Fruit fly (Drosophila melanogaster) whole organism, embryonic: ENCODE results near the gene mRpL55.

Source experiments
- Antp ChIP-seq: fragments of 200-800 bp; sonication (Bioruptor generic); optimal IDR thresholded peaks from 3 replicates; lab custom pipeline; 2016; ENCODE audit warnings: missing biosample characterization, missing genetic modification characterization
- Atf-2 ChIP-seq: fragments of 200-800 bp; sonication (Bioruptor generic); optimal IDR thresholded peaks from 2 replicates; lab custom pipeline; 2016; ENCODE audit warnings: missing biosample characterization, missing genetic modification characterization
- Awh ChIP-seq: fragments of 200-800 bp; sonication (Bioruptor generic); IDR thresholded peaks from 2 replicates; pipeline ENCODE4, ENCODE4 v1.3.6; 2022; ENCODE audit warnings: missing biosample characterization, missing genetic modification characterization
- CG11456 ChIP-seq: fragments of 200-800 bp; sonication (Bioruptor generic); IDR thresholded peaks from 3 replicates; pipeline ENCODE4 v1.3.6; 2022; ENCODE audit warnings: missing biosample characterization, missing genetic modification characterization
- CG11696 ChIP-seq: fragments of 200-800 bp; sonication (Bioruptor generic); IDR thresholded peaks from 2 replicates; pipeline ENCODE4 v1.3.6; 2022; ENCODE audit warnings: missing biosample characterization, missing genetic modification characterization
- CG12071 ChIP-seq: fragments of 200-800 bp; sonication (Bioruptor generic); optimal IDR thresholded peaks from 3 replicates; lab custom pipeline; 2018; ENCODE audit warnings: missing biosample characterization, mild to moderate bottlenecking, missing genetic modification characterization
- CG12744 ChIP-seq: fragments of 200-800 bp; sonication (Bioruptor generic); optimal IDR thresholded peaks from 2 replicates; lab custom pipeline; 2016; ENCODE audit warnings: missing biosample characterization, missing genetic modification characterization
- CG14441 ChIP-seq: fragments of 200-800 bp; sonication (Bioruptor generic); IDR thresholded peaks from 2 replicates; pipeline ENCODE4 v1.3.6; 2022; ENCODE audit warnings: missing biosample characterization, missing genetic modification characterization
- CG15269 ChIP-seq: fragments of 200-800 bp; sonication (Bioruptor generic); optimal IDR thresholded peaks from 2 replicates; lab custom pipeline; 2018; ENCODE audit warnings: missing biosample characterization, mild to moderate bottlenecking, missing genetic modification characterization, moderate library complexity
- CG15514 ChIP-seq: fragments of 200-800 bp; sonication (Bioruptor generic); optimal IDR thresholded peaks from 3 replicates; lab custom pipeline; 2017; ENCODE audit warnings: missing biosample characterization, missing genetic modification characterization, mild to moderate bottlenecking, moderate library complexity, missing genetic modification reagents
- CG17328 ChIP-seq: fragments of 200-800 bp; sonication (Bioruptor generic); IDR thresholded peaks from 2 replicates; pipeline ENCODE4 v1.3.6; 2022; ENCODE audit warnings: missing biosample characterization, missing genetic modification characterization
- CG1792 ChIP-seq: fragments of 200-800 bp; sonication (Bioruptor generic); optimal IDR thresholded peaks from 2 replicates; lab custom pipeline; 2016; ENCODE audit warnings: missing biosample characterization, missing genetic modification characterization
- CG2678 ChIP-seq: fragments of 200-800 bp; sonication (Bioruptor generic); optimal IDR thresholded peaks from 3 replicates; lab custom pipeline; 2019; ENCODE audit warnings: missing biosample characterization, mild to moderate bottlenecking, missing genetic modification characterization, moderate library complexity
- CG32767 ChIP-seq: fragments of 200-800 bp; sonication (Bioruptor generic); IDR thresholded peaks from 2 replicates; pipeline ENCODE4 v1.3.6; 2022; ENCODE audit warnings: missing biosample characterization, missing genetic modification characterization
- CG3407 ChIP-seq: fragments of 200-800 bp; sonication (Bioruptor generic); optimal IDR thresholded peaks from 2 replicates; lab custom pipeline; 2018; ENCODE audit warnings: missing biosample characterization, mild to moderate bottlenecking, missing genetic modification characterization
- CG3847 ChIP-seq: fragments of 200-800 bp; sonication (Bioruptor generic); IDR thresholded peaks from 2 replicates; pipeline ENCODE4 v1.3.6; 2022; ENCODE audit warnings: missing biosample characterization, missing genetic modification characterization
- CG4820 ChIP-seq: fragments of 200-800 bp; sonication (Bioruptor generic); optimal IDR thresholded peaks from 3 replicates; lab custom pipeline; 2016; ENCODE audit warnings: missing biosample characterization, missing genetic modification characterization
- D19A ChIP-seq: fragments of 200-800 bp; optimal IDR thresholded peaks from 3 replicates; lab custom pipeline; 2019; ENCODE audit warnings: missing biosample characterization, mild to moderate bottlenecking, missing genetic modification characterization, moderate library complexity
- Drgx ChIP-seq: fragments of 200-800 bp; sonication (Bioruptor generic); IDR thresholded peaks from 2 replicates; pipeline ENCODE4 v1.3.6; 2022; ENCODE audit warnings: missing biosample characterization, missing genetic modification characterization
- Fer1 ChIP-seq: fragments of 200-800 bp; sonication (Bioruptor generic); optimal IDR thresholded peaks from 2 replicates; lab custom pipeline; 2017; ENCODE audit warnings: missing biosample characterization, mild to moderate bottlenecking, missing genetic modification characterization
- Fer2 ChIP-seq: fragments of 200-800 bp; sonication (Bioruptor generic); optimal IDR thresholded peaks from 2 replicates; lab custom pipeline; 2018; ENCODE audit warnings: missing biosample characterization, mild to moderate bottlenecking, missing genetic modification characterization, moderate library complexity
- Hey ChIP-seq: fragments of 200-800 bp; sonication (Bioruptor generic); optimal IDR thresholded peaks from 3 replicates; lab custom pipeline; 2018; ENCODE audit warnings: missing biosample characterization, mild to moderate bottlenecking, missing genetic modification characterization
- HmgZ ChIP-seq: fragments of 200-800 bp; sonication (Bioruptor generic); optimal IDR thresholded peaks from 2 replicates; lab custom pipeline; 2018; ENCODE audit warnings: missing biosample characterization, mild to moderate bottlenecking, missing genetic modification characterization
- Hmr ChIP-seq: fragments of 200-800 bp; sonication (Bioruptor generic); optimal IDR thresholded peaks from 3 replicates; lab custom pipeline; 2017; ENCODE audit warnings: mild to moderate bottlenecking, missing biosample characterization, missing genetic modification reagents, missing genetic modification characterization
- MTF-1 ChIP-seq: fragments of 200-800 bp; sonication (Bioruptor generic); optimal IDR thresholded peaks from 2 replicates; lab custom pipeline; 2018; ENCODE audit warnings: missing biosample characterization, mild to moderate bottlenecking, missing genetic modification characterization, borderline replicate concordance
- NC2α ChIP-seq: fragments of 200-800 bp; sonication (Bioruptor generic); optimal IDR thresholded peaks from 2 replicates; lab custom pipeline; 2016; ENCODE audit warnings: missing biosample characterization, missing genetic modification characterization
- Vsx1 ChIP-seq: fragments of 200-800 bp; sonication (Bioruptor generic); optimal IDR thresholded peaks from 2 replicates; lab custom pipeline; 2017; ENCODE audit warnings: missing biosample characterization, mild to moderate bottlenecking, missing genetic modification characterization, missing genetic modification reagents
- Xrp1 ChIP-seq: fragments of 200-800 bp; sonication (Bioruptor generic); IDR thresholded peaks from 2 replicates; pipeline ENCODE4 v1.3.6; 2022; ENCODE audit warnings: missing biosample characterization, missing genetic modification characterization
- bsh ChIP-seq, 2 experiments: fragments of 200-800 bp; sonication (Bioruptor generic); optimal IDR thresholded peaks; 2 replicates each; lab custom pipeline; 2017 to 2018; ENCODE audit warnings: mild to moderate bottlenecking in 2 of 2, missing biosample characterization in 2 of 2, missing genetic modification characterization in 2 of 2, moderate library complexity in 1 of 2
- ci ChIP-seq: fragments of 200-800 bp; sonication (Bioruptor generic); IDR thresholded peaks from 3 replicates; pipeline ENCODE4 v1.3.6; 2022; ENCODE audit warnings: missing biosample characterization, missing genetic modification characterization
- eve ChIP-seq, 2 experiments: fragments of >200 bp; optimal IDR thresholded peaks; 2 replicates each; lab custom pipeline; 2017; ENCODE audit warnings: missing biosample characterization in 2 of 2, missing genetic modification characterization in 2 of 2
- exex ChIP-seq: fragments of 200-800 bp; sonication (Bioruptor generic); optimal IDR thresholded peaks from 4 replicates; lab custom pipeline; 2018; ENCODE audit warnings: missing biosample characterization, mild to moderate bottlenecking, missing genetic modification characterization, moderate library complexity
- grn ChIP-seq: fragments of 200-800 bp; sonication (Bioruptor generic); optimal IDR thresholded peaks from 3 replicates; lab custom pipeline; 2017; ENCODE audit warnings: missing biosample characterization, missing genetic modification characterization
- hkb ChIP-seq, 2 experiments: fragments of 200-800 bp in 1 of 2; fragments of >200 bp in 1 of 2; sonication (Bioruptor generic) in 1 of 2; IDR thresholded peaks in 1 of 2; optimal IDR thresholded peaks in 1 of 2; 2 replicates each; pipeline versions ENCODE4 v1.3.6 to Lab custom; 2017 to 2022; ENCODE audit warnings: missing biosample characterization in 1 of 2, missing genetic modification characterization in 1 of 2
- lab ChIP-seq: fragments of 200-800 bp; sonication (Bioruptor generic); optimal IDR thresholded peaks from 3 replicates; lab custom pipeline; 2017; ENCODE audit warnings: missing biosample characterization, missing genetic modification characterization, mild to moderate bottlenecking, moderate library complexity, missing genetic modification reagents
- lilli ChIP-seq: fragments of 200-800 bp; sonication (Bioruptor generic); optimal IDR thresholded peaks from 3 replicates; lab custom pipeline; 2016; ENCODE audit warnings: missing biosample characterization, missing genetic modification characterization
- lmd ChIP-seq: fragments of 200-800 bp; sonication (Bioruptor generic); IDR thresholded peaks from 2 replicates; pipeline ENCODE4 v1.3.6; 2022; ENCODE audit warnings: missing biosample characterization, missing genetic modification characterization
- pnt ChIP-seq: fragments of 200-800 bp; sonication (Bioruptor generic); optimal IDR thresholded peaks from 3 replicates; lab custom pipeline; 2016; ENCODE audit warnings: missing biosample characterization, missing genetic modification characterization
- pros ChIP-seq: fragments of 200-800 bp; sonication (Bioruptor generic); optimal IDR thresholded peaks from 3 replicates; lab custom pipeline; 2019; ENCODE audit warnings: missing biosample characterization, mild to moderate bottlenecking, missing genetic modification characterization, moderate library complexity
- sqz ChIP-seq: fragments of 200-800 bp; sonication (Bioruptor generic); optimal IDR thresholded peaks from 3 replicates; lab custom pipeline; 2018; ENCODE audit warnings: missing biosample characterization, mild to moderate bottlenecking, missing genetic modification characterization
- stc ChIP-seq: fragments of 200-800 bp; sonication (Bioruptor generic); IDR thresholded peaks from 2 replicates; pipeline ENCODE4 v1.3.6; 2022; ENCODE audit warnings: missing biosample characterization, missing genetic modification characterization
- sug ChIP-seq: fragments of 200-800 bp; optimal IDR thresholded peaks from 2 replicates; lab custom pipeline; 2019; ENCODE audit warnings: missing biosample characterization, mild to moderate bottlenecking, missing genetic modification characterization, moderate library complexity
- tio ChIP-seq: fragments of 200-800 bp; sonication (Bioruptor generic); optimal IDR thresholded peaks from 2 replicates; lab custom pipeline; 2017; ENCODE audit warnings: missing biosample characterization, missing genetic modification characterization, inconsistent platforms
- tup ChIP-seq: fragments of 200-800 bp; sonication (Bioruptor generic); optimal IDR thresholded peaks from 2 replicates; lab custom pipeline; 2016; ENCODE audit warnings: missing biosample characterization, mild to moderate bottlenecking, missing genetic modification characterization, moderate library complexity

The mRpL55 gene

DNA sequence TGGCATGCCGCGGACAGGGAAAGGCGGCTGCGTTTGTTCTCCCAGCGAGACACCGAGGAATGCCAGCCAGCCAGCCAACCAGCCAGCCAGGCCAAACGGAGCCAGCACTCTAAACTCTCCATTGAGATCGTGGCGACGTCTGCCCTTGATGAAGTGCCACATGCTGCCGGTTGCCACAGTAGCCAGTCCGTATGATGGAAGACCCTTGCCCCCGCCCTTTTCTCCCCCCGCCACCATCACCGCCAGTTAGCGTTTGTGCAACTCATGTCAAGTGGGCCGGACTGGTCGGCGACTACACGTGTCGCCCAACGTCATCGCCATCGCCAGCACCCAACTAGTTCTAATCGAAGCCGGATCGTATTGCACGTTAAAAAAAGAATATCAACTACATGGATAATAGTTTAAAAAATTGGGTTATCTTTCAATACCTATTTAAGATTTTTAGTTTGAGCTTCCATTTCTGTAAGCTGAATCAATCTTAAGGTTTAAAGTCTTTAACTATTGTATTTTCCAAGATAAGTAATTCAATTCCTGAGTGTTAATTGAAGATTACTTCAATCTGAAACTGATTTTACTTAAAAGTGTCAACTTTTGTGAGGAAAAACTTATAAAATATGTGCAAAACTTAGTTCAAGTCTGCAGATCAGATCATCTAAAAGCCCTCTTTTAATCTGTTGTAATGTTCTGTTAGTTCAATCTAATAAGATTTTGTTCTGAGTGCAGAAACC lies 24.3 kb downstream of the mRpL55 start (continued):
- TF ChIP-seq Antp (GFP tag; lab: Kevin White, UChicago) = no peak
- peak; percentile 42 for TF ChIP-seq Hey (tag; lab: Kevin White, UChicago)
- no peak for TF ChIP-seq lmd (GFP tag; lab: Robert Waterston, UW)
- no peak for TF ChIP-seq MTF-1 (GFP tag; lab: Kevin White, UChicago)
- TF ChIP-seq CG3847 (GFP tag; lab: Robert Waterston, UW) = 0 out of 2 replicates have a peak, but pooled peaks have one; percentile 8

DNA sequence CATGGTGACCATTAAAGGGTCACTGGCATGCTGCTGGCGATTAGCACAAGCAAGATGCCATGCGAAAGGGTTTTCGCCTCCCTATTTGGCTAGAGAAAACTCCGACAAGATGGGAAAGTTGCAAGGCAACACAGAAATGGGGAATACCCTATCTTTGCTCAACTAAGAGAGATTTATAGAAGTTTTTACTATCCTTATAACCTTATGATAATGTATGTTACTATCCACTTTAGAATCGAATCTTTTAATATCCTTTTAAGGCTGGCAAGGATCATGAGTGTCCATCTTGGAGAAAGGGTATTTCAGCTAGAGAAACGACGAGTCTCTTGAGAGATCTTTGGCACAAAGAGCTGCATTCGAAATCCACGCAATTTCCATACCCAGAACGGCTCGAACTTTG lies 25.0 kb downstream of the mRpL55 start:
- TF ChIP-seq bsh (GFP tag; optimal IDR thresholded peaks at IDR 0.05; lab: Kevin White, UChicago) (peak in 1 of 2 experiments; percentile 34), CG12744 (GFP tag; lab: Kevin White, UChicago) (no peak), Drgx (peak; percentile 26; the same call in 1 of the 2 replicates), CG14441 (GFP tag; lab: Robert Waterston, UW) (no peak), pnt (GFP tag; lab: Kevin White, UChicago) (no peak), CG1792 (GFP tag; lab: Kevin White, UChicago) (no peak), CG15514 (GFP tag; lab: Kevin White, UChicago) (no peak), CG32767 (GFP tag; lab: Robert Waterston, UW) (no peak), D19A (peak; percentile 34), Atf-2 (no peak), Xrp1 (GFP tag; lab: Robert Waterston, UW) (no peak)

DNA sequence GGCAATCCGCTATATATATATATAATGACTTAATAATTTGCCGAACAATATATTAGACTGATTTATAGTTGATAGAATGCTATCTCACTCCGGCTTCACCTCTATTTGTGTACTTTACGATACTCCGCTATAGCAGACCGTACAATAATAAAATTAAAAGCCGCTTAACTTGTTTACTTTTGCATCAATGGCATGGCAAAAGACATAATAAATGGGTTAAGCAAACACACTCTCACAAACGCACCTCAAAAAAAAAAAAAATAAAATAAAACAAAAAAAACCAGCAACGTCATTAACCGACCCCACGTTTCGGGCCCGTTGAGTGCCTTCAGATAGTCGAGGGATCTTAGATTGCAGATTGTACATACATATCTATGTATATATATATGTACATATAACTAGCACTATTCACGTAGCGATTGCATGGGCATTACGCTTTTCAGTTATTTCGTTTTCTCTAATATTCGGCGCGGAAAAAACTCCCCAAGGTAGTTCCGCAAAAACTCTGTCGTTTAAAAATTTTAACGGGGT lies 26.8 kb downstream of the mRpL55 start:
- TF ChIP-seq Drgx (no peak), sug (tag; lab: Kevin White, UChicago) (peak; percentile 57), CG12071 (GFP tag; lab: Kevin White, UChicago) (peak; percentile 10), pros (GFP tag; lab: Kevin White, UChicago) (no peak), CG15514 (GFP tag; lab: Kevin White, UChicago) (peak; percentile 25), tio (GFP tag; lab: Kevin White, UChicago) (peak; percentile 2), CG11456 (GFP tag; lab: Robert Waterston, UW) (no peak), CG3407 (GFP tag; lab: Kevin White, UChicago) (peak; percentile 27), CG15269 (tag; lab: Kevin White, UChicago) (no peak), hkb (optimal IDR thresholded peaks at IDR 0.05; lab: Kevin White, UChicago) (no peak), hkb (GFP tag; IDR thresholded peaks at IDR 0.05; lab: Robert Waterston, UW) (peak; percentile 26; the same call in 1 of the 2 replicates), CG11696 (GFP tag; lab: Robert Waterston, UW) (0 out of 2 replicates have a peak, but pooled peaks have one; percentile 43), lilli (GFP tag; lab: Kevin White, UChicago) (no peak), lab (GFP tag; lab: Kevin White, UChicago) (peak; percentile 9), eve (GFP tag; optimal IDR thresholded peaks at IDR 0.05; lab: Kevin White, UChicago) (no peak), tup (GFP tag; lab: Kevin White, UChicago) (peak; percentile 3), ci (GFP tag; lab: Robert Waterston, UW) (0 out of 3 replicates have a peak, but pooled peaks have one; percentile 50), NC2α (GFP tag; lab: Kevin White, UChicago) (no peak), grn (peak; percentile 88), exex (tag; lab: Kevin White, UChicago) (peak; percentile 37), CG4820 (GFP tag; lab: Kevin White, UChicago) (no peak), Fer2 (tag; lab: Kevin White, UChicago) (no peak), HmgZ (tag; lab: Kevin White, UChicago) (no peak), Hmr (GFP tag; lab: Kevin White, UChicago) (peak; percentile 48), sqz (peak; percentile 53), CG2678 (tag; lab: Kevin White, UChicago) (peak; percentile 12), CG17328 (0 out of 2 replicates have a peak, but pooled peaks have one; percentile 9), stc (GFP tag; lab: Robert Waterston, UW) (0 out of 2 replicates have a peak, but pooled peaks have one; percentile 9), Awh (GFP tag; lab: Robert Waterston, UW) (peak; percentile 41; the same call in 1 of the 2 replicates), Fer1 (GFP tag; lab: Kevin White, UChicago) (peak; percentile 29), MTF-1 (GFP tag; lab: Kevin White, UChicago) (peak; percentile 2), Vsx1 (GFP tag; lab: Kevin White, UChicago) (peak; percentile 34)
